Worm (Caenorhabditis elegans) whole organism, L3 larva: Measurements from ENCODE around the gene orc-4.
A peak's percentile ranks its signal among the peaks of the same experiment; 100 is the strongest.

ENCODE experiments used
- R02D3.7 ChIP-seq: fragments of 150-350 bp; optimal IDR thresholded peaks from 2 replicates; lab custom pipeline; 2014; ENCODE audit warnings: missing biosample characterization, missing genetic modification characterization
- ZK546.5 ChIP-seq: sonication (generic microtip); optimal IDR thresholded peaks from 2 replicates; lab custom pipeline; 2017; ENCODE audit warnings: missing biosample characterization, missing genetic modification characterization
- aly-2 ChIP-seq: fragments of 150-350 bp; optimal IDR thresholded peaks from 2 replicates; lab custom pipeline; 2014; ENCODE audit warnings: missing biosample characterization, missing genetic modification characterization
- ama-1 ChIP-seq: fragments of 150-350 bp; optimal IDR thresholded peaks from 2 replicates; lab custom pipeline; 2018
- ceh-16 ChIP-seq: sonication (generic microtip); optimal IDR thresholded peaks from 2 replicates; lab custom pipeline; 2017; ENCODE audit warnings: missing biosample characterization, missing genetic modification characterization
- ceh-28 ChIP-seq: fragments of 150-350 bp; optimal IDR thresholded peaks from 2 replicates; lab custom pipeline; 2014; ENCODE audit warnings: missing biosample characterization, missing genetic modification reagents, missing genetic modification characterization
- ceh-9 ChIP-seq: sonication (generic microtip); optimal IDR thresholded peaks from 2 replicates; lab custom pipeline; 2018; ENCODE audit warnings: missing biosample characterization, missing genetic modification characterization
- egl-27 ChIP-seq: sonication (generic microtip); optimal IDR thresholded peaks from 4 replicates; lab custom pipeline; 2017; ENCODE audit warnings: missing biosample characterization, missing genetic modification reagents, missing genetic modification characterization
- egl-5 ChIP-seq: fragments of 150-350 bp; optimal IDR thresholded peaks from 2 replicates; lab custom pipeline; 2017; ENCODE audit warnings: missing biosample characterization, missing genetic modification reagents, missing genetic modification characterization, inconsistent platforms
- elt-1 ChIP-seq: fragments of 150-350 bp; optimal IDR thresholded peaks from 2 replicates; lab custom pipeline; 2014; ENCODE audit warnings: missing biosample characterization, missing genetic modification characterization
- elt-2 ChIP-seq: sonication (generic microtip); optimal IDR thresholded peaks from 2 replicates; lab custom pipeline; 2016; ENCODE audit warnings: missing genetic modification reagents, mild to moderate bottlenecking, missing genetic modification characterization, missing compliant biosample characterization
- eor-1 ChIP-seq, 2 experiments: fragments of 150-350 bp; optimal IDR thresholded peaks; 2 replicates each; lab custom pipeline; 2014 to 2018; ENCODE audit warnings: missing biosample characterization in 2 of 2, missing genetic modification characterization in 2 of 2
- fkh-2 ChIP-seq: fragments of 150-350 bp; optimal IDR thresholded peaks from 2 replicates; lab custom pipeline; 2014; ENCODE audit warnings: missing biosample characterization, missing genetic modification reagents, missing genetic modification characterization
- hmg-11 ChIP-seq: sonication (generic microtip); optimal IDR thresholded peaks from 2 replicates; lab custom pipeline; 2016; ENCODE audit warnings: missing genetic modification characterization, missing compliant biosample characterization
- jun-1 ChIP-seq: fragments of 150-350 bp; optimal IDR thresholded peaks from 2 replicates; lab custom pipeline; 2014; ENCODE audit warnings: missing biosample characterization, missing genetic modification reagents, missing genetic modification characterization
- lin-15B ChIP-seq: fragments of 150-350 bp; optimal IDR thresholded peaks from 2 replicates; lab custom pipeline; 2014; ENCODE audit warnings: missing biosample characterization, missing genetic modification characterization
- lin-39 ChIP-seq: fragments of 150-350 bp; optimal IDR thresholded peaks from 2 replicates; lab custom pipeline; 2018; ENCODE audit warnings: missing biosample characterization, missing genetic modification reagents, missing genetic modification characterization
- lsy-12 ChIP-seq: sonication (generic microtip); optimal IDR thresholded peaks from 2 replicates; lab custom pipeline; 2016; ENCODE audit warnings: mild to moderate bottlenecking, missing genetic modification characterization, missing compliant biosample characterization
- mdl-1 ChIP-seq: fragments of 150-350 bp; optimal IDR thresholded peaks from 2 replicates; lab custom pipeline; 2014; ENCODE audit warnings: missing biosample characterization, missing genetic modification characterization
- nfya-1 ChIP-seq: sonication (generic microtip); optimal IDR thresholded peaks from 2 replicates; lab custom pipeline; 2017; ENCODE audit warnings: missing genetic modification characterization, mild to moderate bottlenecking, missing compliant biosample characterization, antibody characterized with exemption, moderate library complexity; ENCODE audit not compliant: insufficient read depth
- nhr-12 ChIP-seq: fragments of 150-350 bp; optimal IDR thresholded peaks from 2 replicates; lab custom pipeline; 2014; ENCODE audit warnings: missing biosample characterization, missing genetic modification characterization
- nhr-23 ChIP-seq: fragments of 150-350 bp; optimal IDR thresholded peaks from 2 replicates; lab custom pipeline; 2014; ENCODE audit warnings: missing biosample characterization, missing genetic modification reagents, missing genetic modification characterization
- nhr-237 ChIP-seq: fragments of 150-350 bp; optimal IDR thresholded peaks from 2 replicates; lab custom pipeline; 2014; ENCODE audit warnings: missing biosample characterization, missing genetic modification characterization
- nhr-25 ChIP-seq: sonication (generic microtip); optimal IDR thresholded peaks from 2 replicates; lab custom pipeline; 2017; ENCODE audit warnings: missing biosample characterization, missing genetic modification characterization
- nhr-43 ChIP-seq: sonication (generic microtip); optimal IDR thresholded peaks from 2 replicates; lab custom pipeline; 2016; ENCODE audit warnings: mild to moderate bottlenecking, missing genetic modification characterization, missing compliant biosample characterization; ENCODE audit not compliant: poor library complexity, severe bottlenecking
- nhr-67 ChIP-seq: fragments of 150-350 bp; optimal IDR thresholded peaks from 2 replicates; lab custom pipeline; 2014; ENCODE audit warnings: missing biosample characterization, missing genetic modification characterization
- nhr-76 ChIP-seq: fragments of 150-350 bp; sonication (generic microtip); optimal IDR thresholded peaks from 5 replicates; lab custom pipeline; 2014; ENCODE audit warnings: missing biosample characterization, missing genetic modification characterization
- nhr-77 ChIP-seq: fragments of 150-350 bp; optimal IDR thresholded peaks from 2 replicates; lab custom pipeline; 2014; ENCODE audit warnings: missing biosample characterization, missing genetic modification characterization
- pha-4 ChIP-seq: fragments of 150-350 bp; optimal IDR thresholded peaks from 2 replicates; lab custom pipeline; 2014; ENCODE audit warnings: missing biosample characterization, missing genetic modification reagents, missing genetic modification characterization
- pqm-1 ChIP-seq: fragments of 150-350 bp; optimal IDR thresholded peaks from 2 replicates; lab custom pipeline; 2017; ENCODE audit warnings: missing biosample characterization, missing genetic modification characterization, inconsistent platforms
- skn-1 ChIP-seq: fragments of 150-350 bp; optimal IDR thresholded peaks from 2 replicates; lab custom pipeline; 2014; ENCODE audit warnings: missing biosample characterization, missing genetic modification characterization
- snpc-4 ChIP-seq: fragments of 150-350 bp; optimal IDR thresholded peaks from 2 replicates; lab custom pipeline; 2014; ENCODE audit warnings: missing biosample characterization, missing genetic modification characterization
- tbx-2 ChIP-seq: sonication (generic microtip); optimal IDR thresholded peaks from 2 replicates; lab custom pipeline; 2016; ENCODE audit warnings: mild to moderate bottlenecking, missing genetic modification characterization, missing compliant biosample characterization
- unc-62 ChIP-seq: fragments of 150-350 bp; sonication (generic microtip); optimal IDR thresholded peaks from 4 replicates; lab custom pipeline; 2014; ENCODE audit warnings: missing biosample characterization, missing genetic modification reagents, missing genetic modification characterization
- ztf-4 ChIP-seq: fragments of 150-350 bp; optimal IDR thresholded peaks from 2 replicates; lab custom pipeline; 2014; ENCODE audit warnings: missing biosample characterization, missing genetic modification characterization

The orc-4 gene

ce11 chrIII:10621208-10621607 lies 24.8 kb upstream of the orc-4 start, which contains the start of the genes lron-10 and hpr-9:
Gene lron-10 (minus strand): TSS chrIII:10621369.
Gene hpr-9 (plus strand): TSS chrIII:10621551.
- peak; percentile 2 for TF ChIP-seq pqm-1 (tag; lab: Kevin White, UChicago)
- peak; percentile 4 for TF ChIP-seq skn-1 (tag; lab: Kevin White, UChicago)
- TF ChIP-seq unc-62 (GFP tag; lab: Kevin White, UChicago), result peak; percentile 25
- peak; percentile 95 for TF ChIP-seq nhr-23 (tag; lab: Kevin White, UChicago)
- TF ChIP-seq nhr-12 (tag; lab: Kevin White, UChicago), result no peak
- TF ChIP-seq egl-5 (tag; lab: Kevin White, UChicago), result peak; percentile 51
- peak; percentile 49 for TF ChIP-seq tbx-2
- TF ChIP-seq pha-4, result peak; percentile 65
- TF ChIP-seq elt-2 (tag; lab: Kevin White, UChicago), result peak; percentile 25
- TF ChIP-seq nhr-25 (tag; lab: Kevin White, UChicago), result peak; percentile 24
- no peak for TF ChIP-seq jun-1 (tag; lab: Kevin White, UChicago)
- peak; percentile 39 for TF ChIP-seq lin-39 (tag; lab: Kevin White, UChicago)
- TF ChIP-seq ceh-16 (tag; lab: Kevin White, UChicago), result no peak
- TF ChIP-seq ZK546.5 (tag; lab: Kevin White, UChicago), result no peak
- TF ChIP-seq elt-1 (tag; lab: Kevin White, UChicago), result no peak
- no peak for TF ChIP-seq fkh-2 (tag; lab: Kevin White, UChicago)
- TF ChIP-seq R02D3.7, result peak; percentile 12
- TF ChIP-seq eor-1 (tag; optimal IDR thresholded peaks at IDR 0.05; lab: Kevin White, UChicago), result no peak
- TF ChIP-seq aly-2, result no peak
- TF ChIP-seq ama-1 (lab: Kevin White, UChicago), result peak; percentile 36
- TF ChIP-seq hmg-11 (tag; lab: Kevin White, UChicago), result peak; percentile 39
- TF ChIP-seq ztf-4 (tag; lab: Kevin White, UChicago), result no peak
- peak; percentile 67 for TF ChIP-seq lin-15B (tag; lab: Kevin White, UChicago)
- TF ChIP-seq nhr-76 (tag; lab: Kevin White, UChicago), result peak; percentile 7
- TF ChIP-seq lsy-12 (tag; lab: Kevin White, UChicago), result peak; percentile 62
- TF ChIP-seq nhr-67 (tag; lab: Kevin White, UChicago), result no peak
- TF ChIP-seq ceh-28, result peak; percentile 53
- TF ChIP-seq nfya-1 (tag; lab: Kevin White, UChicago), result peak; percentile 78
- TF ChIP-seq nhr-237 (tag; lab: Kevin White, UChicago), result no peak
- peak; percentile 19 for TF ChIP-seq snpc-4 (tag; lab: Kevin White, UChicago)
- TF ChIP-seq nhr-43, result peak; percentile 94

- peak; percentile 60 for TF ChIP-seq hmg-11 (tag; lab: Kevin White, UChicago)
- TF ChIP-seq lsy-12 (tag; lab: Kevin White, UChicago), result peak; percentile 59
- peak; percentile 61 for TF ChIP-seq pha-4
- TF ChIP-seq nhr-77 (tag; lab: Kevin White, UChicago), result no peak
- peak; percentile 6 for TF ChIP-seq elt-2 (tag; lab: Kevin White, UChicago)
- no peak for TF ChIP-seq ceh-9 (tag; lab: Kevin White, UChicago)
- TF ChIP-seq nhr-23 (tag; lab: Kevin White, UChicago), result peak; percentile 4
- no peak for TF ChIP-seq egl-27 (tag; lab: Kevin White, UChicago)
- TF ChIP-seq lin-39 (tag; lab: Kevin White, UChicago), result peak; percentile 9
- TF ChIP-seq tbx-2, result no peak
- peak; percentile 19 for TF ChIP-seq nhr-25 (tag; lab: Kevin White, UChicago)
- TF ChIP-seq nfya-1 (tag; lab: Kevin White, UChicago), result peak; percentile 53
- peak; percentile 26 for TF ChIP-seq nhr-43
- no peak for TF ChIP-seq ama-1 (lab: Kevin White, UChicago)
These were observed 21.4 kb upstream of the orc-4 start for ce11 chrIII:10624564-10624963.

ce11 chrIII:10628360-10628759 lies 17.6 kb upstream of the orc-4 start:
- TF ChIP-seq nhr-23 (tag; lab: Kevin White, UChicago) (peak; percentile 16), pqm-1 (tag; lab: Kevin White, UChicago) (peak; percentile 39), pha-4 (peak; percentile 71), nfya-1 (tag; lab: Kevin White, UChicago) (peak; percentile 60), hmg-11 (tag; lab: Kevin White, UChicago) (peak; percentile 76), elt-2 (tag; lab: Kevin White, UChicago) (peak; percentile 52), nhr-77 (tag; lab: Kevin White, UChicago) (no peak), mdl-1 (tag; lab: Kevin White, UChicago) (peak; percentile 30), ceh-16 (tag; lab: Kevin White, UChicago) (no peak), nhr-43 (peak; percentile 22)
- TF ChIP-seq, all 47 proteins: peak for 8
